Fruit fly (Drosophila melanogaster) whole organism, prepupa: ENCODE measurements around the gene Spn28F.

Experiments
- CG11294 ChIP-seq: fragments of 200-800 bp; sonication (Bioruptor generic); IDR thresholded peaks from 2 replicates; pipeline ENCODE4 v1.3.6; 2022; ENCODE audit warnings: missing biosample characterization, missing genetic modification characterization
- CG15336 ChIP-seq: fragments of 200-800 bp; sonication (Bioruptor generic); IDR thresholded peaks from 2 replicates; pipeline ENCODE4 v1.3.6; 2022; ENCODE audit warnings: missing biosample characterization, missing genetic modification characterization
- CG1621 ChIP-seq: fragments of 200-800 bp; sonication (Bioruptor generic); optimal IDR thresholded peaks from 3 replicates; lab custom pipeline; 2018; ENCODE audit warnings: missing biosample characterization, mild to moderate bottlenecking, missing genetic modification characterization
- CG16779 ChIP-seq: fragments of 200-800 bp; sonication (Bioruptor generic); optimal IDR thresholded peaks from 3 replicates; lab custom pipeline; 2017; ENCODE audit warnings: missing biosample characterization, mild to moderate bottlenecking, missing genetic modification characterization
- CG31627 ChIP-seq: fragments of 200-800 bp; sonication (Bioruptor generic); optimal IDR thresholded peaks from 3 replicates; lab custom pipeline; 2016; ENCODE audit warnings: missing biosample characterization, missing genetic modification characterization
- CG3919 ChIP-seq: fragments of 200-800 bp; sonication (Bioruptor generic); optimal IDR thresholded peaks from 3 replicates; lab custom pipeline; 2016; ENCODE audit warnings: missing biosample characterization, missing genetic modification characterization
- CG4318 ChIP-seq: fragments of 200-800 bp; sonication (Bioruptor generic); optimal IDR thresholded peaks from 3 replicates; lab custom pipeline; 2017; ENCODE audit warnings: missing biosample characterization, mild to moderate bottlenecking, missing genetic modification characterization
- CG6163 ChIP-seq: fragments of 200-800 bp; sonication (Bioruptor generic); IDR thresholded peaks from 3 replicates; pipeline ENCODE4 v1.3.6; 2022; ENCODE audit warnings: missing biosample characterization, missing genetic modification characterization
- CG6808 ChIP-seq: fragments of 200-800 bp; sonication (Bioruptor generic); optimal IDR thresholded peaks from 3 replicates; lab custom pipeline; 2017; ENCODE audit warnings: missing biosample characterization, missing genetic modification characterization, mild to moderate bottlenecking, moderate library complexity, missing genetic modification reagents
- CG7368 ChIP-seq: fragments of 200-800 bp; sonication (Bioruptor generic); optimal IDR thresholded peaks from 3 replicates; lab custom pipeline; 2016; ENCODE audit warnings: missing biosample characterization, missing genetic modification characterization
- CG9139 ChIP-seq: fragments of 200-800 bp; sonication (Bioruptor generic); optimal IDR thresholded peaks from 3 replicates; lab custom pipeline; 2017; ENCODE audit warnings: missing biosample characterization, mild to moderate bottlenecking, missing genetic modification characterization
- Eip93F ChIP-seq: fragments of 200-800 bp; sonication (Bioruptor generic); optimal IDR thresholded peaks from 2 replicates; lab custom pipeline; 2016; ENCODE audit warnings: missing biosample characterization, mild to moderate bottlenecking, missing genetic modification characterization
- Ets96B ChIP-seq: fragments of 200-800 bp; optimal IDR thresholded peaks from 2 replicates; lab custom pipeline; 2019; ENCODE audit warnings: missing biosample characterization, mild to moderate bottlenecking, missing genetic modification characterization, moderate library complexity
- Gug ChIP-seq: fragments of 200-800 bp; sonication (Bioruptor generic); IDR thresholded peaks from 2 replicates; pipeline ENCODE4 v1.3.6; 2022; ENCODE audit warnings: missing biosample characterization, missing genetic modification characterization
- Hr39 ChIP-seq: fragments of 200-800 bp; sonication (Bioruptor generic); optimal IDR thresholded peaks from 2 replicates; lab custom pipeline; 2016; ENCODE audit warnings: missing biosample characterization, missing genetic modification characterization
- Hr4 ChIP-seq: fragments of 200-800 bp; sonication (Bioruptor generic); optimal IDR thresholded peaks from 3 replicates; lab custom pipeline; 2016; ENCODE audit warnings: missing biosample characterization, missing genetic modification characterization
- Lpt ChIP-seq: fragments of 200-800 bp; sonication (Bioruptor generic); optimal IDR thresholded peaks from 3 replicates; lab custom pipeline; 2016; ENCODE audit warnings: missing biosample characterization, missing genetic modification characterization
- Met ChIP-seq: fragments of 200-800 bp; sonication (Bioruptor generic); optimal IDR thresholded peaks from 3 replicates; lab custom pipeline; 2016; ENCODE audit warnings: missing biosample characterization, missing genetic modification characterization
- OdsH ChIP-seq: fragments of 200-800 bp; sonication (Bioruptor generic); optimal IDR thresholded peaks from 3 replicates; lab custom pipeline; 2016; ENCODE audit warnings: missing biosample characterization, missing genetic modification characterization
- Sox102F ChIP-seq: fragments of 200-800 bp; sonication (Bioruptor generic); optimal IDR thresholded peaks from 2 replicates; lab custom pipeline; 2016; ENCODE audit warnings: missing biosample characterization, mild to moderate bottlenecking, missing genetic modification characterization
- Sox14 ChIP-seq: fragments of 200-800 bp; sonication (Bioruptor generic); optimal IDR thresholded peaks from 3 replicates; lab custom pipeline; 2016; ENCODE audit warnings: missing biosample characterization, missing genetic modification characterization
- achi ChIP-seq: fragments of 200-800 bp; sonication (Bioruptor generic); optimal IDR thresholded peaks from 3 replicates; lab custom pipeline; 2016; ENCODE audit warnings: missing biosample characterization, missing genetic modification characterization
- dac ChIP-seq: fragments of 200-800 bp; sonication (Bioruptor generic); optimal IDR thresholded peaks from 2 replicates; lab custom pipeline; 2017; ENCODE audit warnings: missing biosample characterization, mild to moderate bottlenecking, missing genetic modification characterization
- eg ChIP-seq: fragments of 200-800 bp; sonication (Bioruptor generic); IDR thresholded peaks from 3 replicates; pipeline ENCODE4 v1.3.6; 2022; ENCODE audit warnings: missing biosample characterization, missing genetic modification characterization
- esn ChIP-seq: fragments of 200-800 bp; sonication (Bioruptor generic); optimal IDR thresholded peaks from 2 replicates; lab custom pipeline; 2016; ENCODE audit warnings: missing biosample characterization, mild to moderate bottlenecking, missing genetic modification characterization, moderate library complexity
- fd59A ChIP-seq: fragments of 200-800 bp; sonication (Bioruptor generic); optimal IDR thresholded peaks from 2 replicates; lab custom pipeline; 2017; ENCODE audit warnings: missing biosample characterization, mild to moderate bottlenecking, missing genetic modification characterization, missing genetic modification reagents
- fd85E ChIP-seq: fragments of 200-800 bp; sonication (Bioruptor generic); optimal IDR thresholded peaks from 3 replicates; lab custom pipeline; 2016; ENCODE audit warnings: missing biosample characterization, missing genetic modification characterization
- fkh ChIP-seq: fragments of 200-800 bp; sonication (Bioruptor generic); optimal IDR thresholded peaks from 3 replicates; lab custom pipeline; 2017; ENCODE audit warnings: missing biosample characterization, mild to moderate bottlenecking, missing genetic modification characterization, moderate library complexity
- pdm3 ChIP-seq: fragments of 200-800 bp; sonication (Bioruptor generic); optimal IDR thresholded peaks from 3 replicates; lab custom pipeline; 2016; ENCODE audit warnings: missing biosample characterization, missing genetic modification characterization
- spab ChIP-seq: fragments of 200-800 bp; sonication (Bioruptor generic); optimal IDR thresholded peaks from 2 replicates; lab custom pipeline; 2017; ENCODE audit warnings: missing biosample characterization, mild to moderate bottlenecking, missing genetic modification characterization, missing genetic modification reagents
- ss ChIP-seq, 2 experiments: fragments of 200-800 bp; sonication (Bioruptor generic); optimal IDR thresholded peaks; 2 replicates in 1 of 2; 3 replicates in 1 of 2; lab custom pipeline; 2017 to 2018; ENCODE audit warnings: mild to moderate bottlenecking in 2 of 2, missing biosample characterization in 2 of 2, missing genetic modification characterization in 2 of 2, moderate library complexity in 1 of 2
- svp ChIP-seq: fragments of 200-800 bp; sonication (Bioruptor generic); peaks from one replicate; lab custom pipeline; 2016; ENCODE audit warnings: missing biosample characterization, missing genetic modification characterization

The Spn28F gene

DNA sequence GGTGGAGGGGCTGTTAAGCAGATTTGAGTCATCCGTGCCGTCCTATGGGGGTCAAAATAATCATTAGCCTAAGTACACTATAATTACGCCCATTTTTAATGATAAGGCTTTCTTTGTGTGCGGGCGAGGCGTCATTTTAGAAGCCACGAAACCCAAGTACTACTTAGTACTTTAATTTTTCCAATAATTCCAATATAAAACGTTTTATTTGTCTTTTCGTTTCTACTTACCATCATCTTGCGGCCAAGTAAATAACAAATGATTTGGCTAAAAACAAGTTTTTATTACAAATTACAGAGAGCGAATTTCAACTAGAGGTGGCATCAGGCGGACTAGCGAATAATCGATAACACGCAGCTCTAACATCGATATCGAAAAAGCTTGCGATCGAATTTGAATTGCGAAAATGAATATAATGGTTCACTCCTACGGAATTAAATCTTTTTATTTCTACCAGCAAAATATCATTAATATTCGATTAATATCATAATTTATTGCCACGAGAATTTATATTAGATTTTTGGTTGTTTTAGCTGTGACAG is 21.1 kb downstream of the Spn28F start, which contains the start of gene Snx6:
TSS of gene Snx6 (minus strand) at position 349 of the 542 bp plus-strand sequence.
- TF ChIP-seq pdm3 (GFP tag; lab: Kevin White, UChicago) (no peak), CG15336 (no peak), spab (no peak), CG4318 (GFP tag; lab: Kevin White, UChicago) (no peak), Sox14 (GFP tag; lab: Kevin White, UChicago) (peak; percentile 58), CG16779 (tag; lab: Kevin White, UChicago) (no peak), Lpt (no peak), svp (GFP tag; lab: Kevin White, UChicago) (no peak), CG9139 (GFP tag; lab: Kevin White, UChicago) (no peak), esn (GFP tag; lab: Kevin White, UChicago) (peak; percentile 16)
- TF ChIP-seq, all 60 proteins: peak for 2

DNA sequence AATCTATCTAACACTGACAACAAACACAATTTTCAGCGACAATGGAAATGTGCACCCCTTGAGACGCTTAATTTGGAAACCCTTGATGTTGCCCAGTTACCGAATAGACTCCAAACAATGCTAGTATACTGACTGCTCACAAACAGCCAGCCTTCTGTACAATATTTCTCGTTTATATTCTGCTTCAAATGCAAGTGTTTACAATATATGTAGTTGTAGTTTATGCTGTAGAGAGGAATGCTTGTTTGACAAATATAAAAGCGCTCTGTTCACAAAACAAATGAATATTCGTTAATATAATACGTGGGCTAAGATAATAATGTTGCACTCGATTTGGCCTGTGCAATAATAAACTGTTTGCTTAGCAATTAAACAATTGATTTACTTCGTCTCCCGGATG is 23.7 kb downstream of the Spn28F start, which contains the start of gene CG8292:
TSS of gene CG8292 (minus strand) at position 101 of the 400 bp plus-strand sequence.
- no peak for TF ChIP-seq dac (GFP tag; lab: Kevin White, UChicago)
- no peak for TF ChIP-seq CG6163
- no peak for TF ChIP-seq Hr39 (GFP tag; lab: Kevin White, UChicago)
- TF ChIP-seq eg (GFP tag; lab: Robert Waterston, UW): no peak
- TF ChIP-seq CG11294: no peak
- no peak for TF ChIP-seq CG1621
- TF ChIP-seq Gug (GFP tag; lab: Robert Waterston, UW): no peak
- TF ChIP-seq Sox14 (GFP tag; lab: Kevin White, UChicago): no peak
- no peak for TF ChIP-seq achi
- TF ChIP-seq Ets96B (tag; lab: Kevin White, UChicago): no peak
- TF ChIP-seq OdsH (GFP tag; lab: Kevin White, UChicago): no peak
- TF ChIP-seq Eip93F (GFP tag; lab: Kevin White, UChicago): no peak
- TF ChIP-seq Hr4 (GFP tag; lab: Kevin White, UChicago): no peak
- no peak for TF ChIP-seq fd85E (GFP tag; lab: Kevin White, UChicago)
- TF ChIP-seq, all 60 proteins: peak for 0

DNA sequence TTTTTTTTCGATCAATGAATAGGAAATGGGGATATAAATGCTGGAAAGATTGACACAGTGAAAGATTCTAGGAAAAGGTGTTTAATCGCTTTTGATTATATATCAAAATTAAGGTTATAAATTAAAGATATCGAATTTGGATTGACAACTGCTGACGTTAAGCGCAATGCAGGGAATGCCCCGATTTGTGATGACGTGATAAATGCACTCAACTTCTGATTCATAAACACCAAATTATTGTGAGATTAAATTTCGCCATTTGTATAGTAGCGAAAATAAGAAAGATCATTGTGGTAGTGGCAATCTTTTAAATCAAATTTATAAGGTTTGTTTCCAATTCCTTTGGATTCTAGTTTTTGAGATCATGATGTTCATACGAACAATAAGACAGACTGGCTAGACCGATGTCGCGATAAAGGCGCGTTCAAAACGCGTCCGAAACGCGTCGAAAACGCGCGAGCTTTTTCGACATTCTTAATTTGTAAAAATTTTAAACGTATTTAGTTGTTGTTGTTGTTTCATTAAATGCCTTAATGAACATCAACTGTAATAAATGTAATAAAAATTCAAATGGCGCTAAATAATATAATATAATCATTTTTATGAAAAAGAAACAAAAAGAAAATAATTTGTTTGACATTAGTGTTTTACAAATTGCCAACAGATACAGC is 26.2 kb downstream of the Spn28F start, which contains the start of gene CG8349:
TSS of gene CG8349 (plus strand) at position 657 of the 671 bp plus-strand sequence.
- TF ChIP-seq CG7368 (GFP tag; lab: Kevin White, UChicago) (no peak), dac (GFP tag; lab: Kevin White, UChicago) (no peak), fd59A (GFP tag; lab: Kevin White, UChicago) (no peak), fd85E (GFP tag; lab: Kevin White, UChicago) (no peak), CG3919 (GFP tag; lab: Kevin White, UChicago) (no peak), CG6808 (GFP tag; lab: Kevin White, UChicago) (no peak), ss (GFP tag; optimal IDR thresholded peaks at IDR 0.05; lab: Kevin White, UChicago) (no peak), CG1621 (no peak)

DNA sequence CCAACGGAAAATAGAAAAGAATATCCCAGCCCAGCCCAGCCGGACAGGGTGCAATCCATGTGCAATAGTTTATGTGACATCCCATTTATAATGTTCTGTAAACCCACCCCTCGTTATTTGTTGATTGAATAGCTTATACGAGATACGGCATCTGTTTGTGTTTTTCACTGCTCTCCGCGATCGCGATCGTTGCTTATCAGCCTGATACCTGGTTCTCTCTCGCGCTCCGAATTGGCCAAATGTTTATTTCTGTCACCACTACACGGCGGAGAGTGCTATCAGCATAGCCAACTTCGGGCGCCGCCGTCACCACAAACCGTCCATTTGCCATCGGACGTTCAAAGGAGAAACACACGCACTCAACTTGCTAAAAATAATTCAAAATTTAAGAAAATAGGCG is 27.6 kb downstream of the Spn28F start, which contains the start of gene CG8353:
TSS of gene CG8353 (plus strand) at position 59 of the 400 bp plus-strand sequence.
- TF ChIP-seq achi: no peak
- TF ChIP-seq CG6163: no peak
- no peak for TF ChIP-seq CG16779 (tag; lab: Kevin White, UChicago)
- no peak for TF ChIP-seq CG31627 (GFP tag; lab: Kevin White, UChicago)
- no peak for TF ChIP-seq Sox102F (GFP tag; lab: Kevin White, UChicago)
- no peak for TF ChIP-seq CG1621
- TF ChIP-seq Met (GFP tag; lab: Kevin White, UChicago): no peak
- peak; percentile 67 for TF ChIP-seq fkh (GFP tag; lab: Kevin White, UChicago)
- no peak for TF ChIP-seq spab
- TF ChIP-seq Ets96B (tag; lab: Kevin White, UChicago): no peak
- TF ChIP-seq CG11294: no peak
- TF ChIP-seq Eip93F (GFP tag; lab: Kevin White, UChicago): no peak
- no peak for TF ChIP-seq eg (GFP tag; lab: Robert Waterston, UW)
- TF ChIP-seq CG15336: 0 out of 2 replicates have a peak, but pooled peaks have one; percentile 21
